Fruit fly (Drosophila melanogaster) whole organism, embryonic: ENCODE data around the gene CG9449.

Experiments
- CG10654 ChIP-seq: fragments of 200-800 bp; sonication (Bioruptor generic); optimal IDR thresholded peaks from 2 replicates; lab custom pipeline; 2016; ENCODE audit warnings: missing biosample characterization, missing genetic modification characterization
- CG42726 ChIP-seq: fragments of 200-800 bp; sonication (Bioruptor generic); IDR thresholded peaks from 2 replicates; pipeline ENCODE4 v1.3.6; 2022; ENCODE audit warnings: missing biosample characterization, missing genetic modification characterization; ENCODE audit not compliant: partially characterized antibody
- CG9215 ChIP-seq: fragments of 200-800 bp; sonication (Bioruptor generic); IDR thresholded peaks from 2 replicates; pipeline ENCODE4 v1.3.6; 2022; ENCODE audit warnings: missing biosample characterization, missing genetic modification characterization
- Drgx ChIP-seq: fragments of 200-800 bp; sonication (Bioruptor generic); IDR thresholded peaks from 2 replicates; pipeline ENCODE4 v1.3.6; 2022; ENCODE audit warnings: missing biosample characterization, missing genetic modification characterization
- bbx ChIP-seq: fragments of 200-800 bp; sonication (Bioruptor generic); IDR thresholded peaks from 2 replicates; pipeline ENCODE4 v1.3.6; 2022; ENCODE audit warnings: missing biosample characterization, missing genetic modification characterization; ENCODE audit not compliant: partially characterized antibody

DNA sequence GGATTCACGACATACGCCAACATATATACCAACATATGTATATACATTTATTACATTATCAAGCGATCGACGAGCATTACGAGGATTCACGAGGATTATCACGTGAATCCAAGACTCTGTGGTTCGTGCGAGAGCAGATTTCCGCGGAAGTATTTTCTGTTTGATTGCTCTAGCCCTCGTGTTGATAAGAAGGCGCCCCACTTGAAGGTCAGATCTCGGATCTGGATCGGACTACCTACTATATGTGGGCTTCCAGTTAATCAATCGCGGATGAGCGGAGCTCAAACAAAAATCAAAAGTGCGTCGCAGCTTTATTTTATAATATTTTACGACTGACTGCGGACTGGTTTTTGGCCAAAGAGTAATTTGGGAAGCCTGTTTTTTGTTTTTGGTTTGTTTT lies 2.6 kb downstream of the CG9449 start:
- no peak for TF ChIP-seq bbx
- no peak for TF ChIP-seq CG9215 (GFP tag; lab: Robert Waterston, UW)
- no peak for TF ChIP-seq CG10654 (GFP tag; lab: Kevin White, UChicago)
- no peak for TF ChIP-seq Drgx (GFP tag; lab: Robert Waterston, UW)
- TF ChIP-seq CG42726 (GFP tag; lab: Robert Waterston, UW) = no peak
